Fruit fly (Drosophila melanogaster) whole organism, embryonic: ENCODE results near the gene CG10063.

Source experiments
- CG10959 ChIP-seq: fragments of 200-800 bp; sonication (Bioruptor generic); IDR thresholded peaks from 2 replicates; pipeline ENCODE4 v1.3.6; 2022; ENCODE audit warnings: missing biosample characterization, missing genetic modification characterization
- CG11504 ChIP-seq: fragments of 200-800 bp; sonication (Bioruptor generic); optimal IDR thresholded peaks from 3 replicates; lab custom pipeline; 2019; ENCODE audit warnings: missing biosample characterization, mild to moderate bottlenecking, missing genetic modification characterization, moderate library complexity
- CG12299 ChIP-seq: fragments of 200-800 bp; sonication (Bioruptor generic); optimal IDR thresholded peaks from 2 replicates; lab custom pipeline; 2018; ENCODE audit warnings: missing biosample characterization, mild to moderate bottlenecking, missing genetic modification characterization
- CG14441 ChIP-seq: fragments of 200-800 bp; sonication (Bioruptor generic); IDR thresholded peaks from 2 replicates; pipeline ENCODE4 v1.3.6; 2022; ENCODE audit warnings: missing biosample characterization, missing genetic modification characterization
- CG14710 ChIP-seq: fragments of 200-800 bp; sonication (Bioruptor generic); optimal IDR thresholded peaks from 3 replicates; lab custom pipeline; 2019; ENCODE audit warnings: missing biosample characterization, mild to moderate bottlenecking, missing genetic modification characterization, moderate library complexity
- CG15269 ChIP-seq: fragments of 200-800 bp; sonication (Bioruptor generic); optimal IDR thresholded peaks from 2 replicates; lab custom pipeline; 2018; ENCODE audit warnings: missing biosample characterization, mild to moderate bottlenecking, missing genetic modification characterization, moderate library complexity
- CG17829 ChIP-seq: fragments of 200-800 bp; optimal IDR thresholded peaks from 2 replicates; lab custom pipeline; 2019; ENCODE audit warnings: missing biosample characterization, mild to moderate bottlenecking, missing genetic modification characterization, moderate library complexity
- CG31441 ChIP-seq: fragments of 200-800 bp; sonication (Bioruptor generic); IDR thresholded peaks from 2 replicates; pipeline ENCODE4 v1.3.6; 2022; ENCODE audit warnings: missing biosample characterization, missing genetic modification characterization
- CG32767 ChIP-seq: fragments of 200-800 bp; sonication (Bioruptor generic); IDR thresholded peaks from 2 replicates; pipeline ENCODE4 v1.3.6; 2022; ENCODE audit warnings: missing biosample characterization, missing genetic modification characterization
- CG42726 ChIP-seq: fragments of 200-800 bp; sonication (Bioruptor generic); IDR thresholded peaks from 2 replicates; pipeline ENCODE4 v1.3.6; 2022; ENCODE audit warnings: missing biosample characterization, missing genetic modification characterization; ENCODE audit not compliant: partially characterized antibody
- CG6254 ChIP-seq: fragments of 200-800 bp; sonication (Bioruptor generic); optimal IDR thresholded peaks from 3 replicates; lab custom pipeline; 2017; ENCODE audit warnings: mild to moderate bottlenecking, missing biosample characterization, missing genetic modification reagents, missing genetic modification characterization
- CG6272 ChIP-seq: fragments of 200-800 bp; sonication (Bioruptor generic); IDR thresholded peaks from 2 replicates; pipeline ENCODE4 v1.3.6; 2022; ENCODE audit warnings: missing biosample characterization, missing genetic modification characterization
- CG7839 ChIP-seq: fragments of 200-800 bp; sonication (Bioruptor generic); optimal IDR thresholded peaks from 3 replicates; lab custom pipeline; 2018; ENCODE audit warnings: missing biosample characterization, mild to moderate bottlenecking, missing genetic modification characterization, moderate library complexity
- CG8765 ChIP-seq: fragments of 200-800 bp; sonication (Bioruptor generic); IDR thresholded peaks from 2 replicates; pipeline ENCODE4 v1.3.6; 2022; ENCODE audit warnings: missing biosample characterization, missing genetic modification characterization
- CG9437 ChIP-seq: fragments of 200-800 bp; sonication (Bioruptor generic); optimal IDR thresholded peaks from 2 replicates; lab custom pipeline; 2018; ENCODE audit warnings: missing biosample characterization, mild to moderate bottlenecking, missing genetic modification characterization
- CkIIα-i1 ChIP-seq: fragments of 200-800 bp; sonication (Bioruptor generic); IDR thresholded peaks from 2 replicates; pipeline ENCODE4 v1.3.6; 2022; ENCODE audit warnings: missing biosample characterization, missing genetic modification characterization
- Dbx ChIP-seq: fragments of 200-800 bp; sonication (Bioruptor generic); IDR thresholded peaks from 3 replicates; pipeline ENCODE4 v1.3.6; 2022; ENCODE audit warnings: missing biosample characterization, missing genetic modification characterization
- Dek ChIP-seq: fragments of 200-800 bp; sonication (Bioruptor generic); optimal IDR thresholded peaks from 3 replicates; lab custom pipeline; 2019; ENCODE audit warnings: missing biosample characterization, mild to moderate bottlenecking, missing genetic modification characterization, moderate library complexity
- Drgx ChIP-seq: fragments of 200-800 bp; sonication (Bioruptor generic); IDR thresholded peaks from 2 replicates; pipeline ENCODE4 v1.3.6; 2022; ENCODE audit warnings: missing biosample characterization, missing genetic modification characterization
- ERR ChIP-seq: fragments of 200-800 bp; sonication (Bioruptor generic); optimal IDR thresholded peaks from 2 replicates; lab custom pipeline; 2016; ENCODE audit warnings: missing biosample characterization, missing genetic modification characterization
- Fer1 ChIP-seq: fragments of 200-800 bp; sonication (Bioruptor generic); optimal IDR thresholded peaks from 2 replicates; lab custom pipeline; 2017; ENCODE audit warnings: missing biosample characterization, mild to moderate bottlenecking, missing genetic modification characterization
- H15 ChIP-seq: fragments of 200-800 bp; sonication (Bioruptor generic); IDR thresholded peaks from 3 replicates; pipeline ENCODE4 v1.3.6; 2022; ENCODE audit warnings: missing biosample characterization, missing genetic modification characterization
- Hmr ChIP-seq: fragments of 200-800 bp; sonication (Bioruptor generic); optimal IDR thresholded peaks from 3 replicates; lab custom pipeline; 2017; ENCODE audit warnings: mild to moderate bottlenecking, missing biosample characterization, missing genetic modification reagents, missing genetic modification characterization
- Hr51 ChIP-seq, 2 experiments: fragments of 200-800 bp; sonication (Bioruptor generic); optimal IDR thresholded peaks; 2 replicates in 1 of 2; 3 replicates in 1 of 2; lab custom pipeline; 2016 to 2018; ENCODE audit warnings: missing biosample characterization in 2 of 2, missing genetic modification characterization in 2 of 2, mild to moderate bottlenecking in 1 of 2, moderate library complexity in 1 of 2
- Kr ChIP-seq: fragments of 200-800 bp; sonication (Bioruptor generic); optimal IDR thresholded peaks from 2 replicates; lab custom pipeline; 2017; ENCODE audit warnings: missing biosample characterization, mild to moderate bottlenecking, missing genetic modification characterization
- Med ChIP-seq: fragments of 200-800 bp; sonication (Bioruptor generic); peaks from one replicate; lab custom pipeline; 2016; ENCODE audit warnings: missing biosample characterization, missing genetic modification characterization, mild to moderate bottlenecking, inconsistent platforms, moderate library complexity
- PHDP ChIP-seq: fragments of 200-800 bp; sonication (Bioruptor generic); optimal IDR thresholded peaks from 3 replicates; lab custom pipeline; 2018; ENCODE audit warnings: missing biosample characterization, mild to moderate bottlenecking, missing genetic modification characterization, moderate library complexity
- Sox102F ChIP-seq: fragments of 200-800 bp; sonication (Bioruptor generic); optimal IDR thresholded peaks from 2 replicates; lab custom pipeline; 2018; ENCODE audit warnings: missing biosample characterization, mild to moderate bottlenecking, missing genetic modification characterization, moderate library complexity
- TFAM ChIP-seq: fragments of 200-800 bp; sonication (Bioruptor generic); optimal IDR thresholded peaks from 2 replicates; lab custom pipeline; 2017; ENCODE audit warnings: missing biosample characterization, missing genetic modification characterization, inconsistent platforms
- amos ChIP-seq: fragments of 200-800 bp; sonication (Bioruptor generic); IDR thresholded peaks from 2 replicates; pipeline ENCODE4 v1.3.6; 2022; ENCODE audit warnings: missing biosample characterization, missing genetic modification characterization; ENCODE audit not compliant: partially characterized antibody
- bab2 ChIP-seq: fragments of 200-800 bp; sonication (Bioruptor generic); optimal IDR thresholded peaks from 2 replicates; lab custom pipeline; 2016; ENCODE audit warnings: missing biosample characterization, missing genetic modification characterization
- bbx ChIP-seq: fragments of 200-800 bp; sonication (Bioruptor generic); IDR thresholded peaks from 2 replicates; pipeline ENCODE4 v1.3.6; 2022; ENCODE audit warnings: missing biosample characterization, missing genetic modification characterization; ENCODE audit not compliant: partially characterized antibody
- bowl ChIP-seq: fragments of 200-800 bp; sonication (Bioruptor generic); IDR thresholded peaks from 2 replicates; pipeline ENCODE4 v1.3.6; 2022; ENCODE audit warnings: missing biosample characterization, missing genetic modification characterization
- cg ChIP-seq: fragments of 200-800 bp; sonication (Bioruptor generic); optimal IDR thresholded peaks from 3 replicates; lab custom pipeline; 2019; ENCODE audit warnings: missing biosample characterization, mild to moderate bottlenecking, missing genetic modification characterization, moderate library complexity
- dan ChIP-seq: fragments of 200-800 bp; sonication (Bioruptor generic); IDR thresholded peaks from 2 replicates; pipeline ENCODE4 v1.3.6; 2022; ENCODE audit warnings: missing biosample characterization, missing genetic modification characterization
- disco-r ChIP-seq: fragments of 200-800 bp; sonication (Bioruptor generic); optimal IDR thresholded peaks from 2 replicates; lab custom pipeline; 2016; ENCODE audit warnings: missing biosample characterization, missing genetic modification characterization
- dpn ChIP-seq, 2 experiments: fragments of 200-800 bp; sonication (Bioruptor generic); optimal IDR thresholded peaks; 3 replicates each; lab custom pipeline; 2016; ENCODE audit warnings: missing biosample characterization in 2 of 2, missing genetic modification characterization in 2 of 2
- dysf ChIP-seq: fragments of 200-800 bp; sonication (Bioruptor generic); IDR thresholded peaks from 3 replicates; pipeline ENCODE4 v1.3.6; 2022; ENCODE audit warnings: missing biosample characterization, missing genetic modification characterization
- esg ChIP-seq: fragments of 200-800 bp; sonication (Bioruptor generic); conservative IDR thresholded peaks from 2 replicates; pipeline ENCODE4 v1.3.6; 2022; ENCODE audit warnings: missing biosample characterization, missing genetic modification characterization
- gcm2 ChIP-seq: fragments of 200-800 bp; sonication (Bioruptor generic); optimal IDR thresholded peaks from 2 replicates; lab custom pipeline; 2016; ENCODE audit warnings: missing biosample characterization, missing genetic modification characterization
- gem ChIP-seq: fragments of 200-800 bp; sonication (Bioruptor generic); optimal IDR thresholded peaks from 2 replicates; lab custom pipeline; 2019; ENCODE audit warnings: missing biosample characterization, mild to moderate bottlenecking, missing genetic modification characterization, moderate library complexity
- grau ChIP-seq: fragments of 200-800 bp; optimal IDR thresholded peaks from 3 replicates; lab custom pipeline; 2019; ENCODE audit warnings: missing biosample characterization, mild to moderate bottlenecking, missing genetic modification characterization, moderate library complexity
- knrl ChIP-seq: fragments of 200-800 bp; sonication (Bioruptor generic); IDR thresholded peaks from 3 replicates; pipeline ENCODE4 v1.3.6; 2022; ENCODE audit warnings: missing biosample characterization, missing genetic modification characterization; ENCODE audit not compliant: partially characterized antibody
- lilli ChIP-seq: fragments of 200-800 bp; sonication (Bioruptor generic); optimal IDR thresholded peaks from 3 replicates; lab custom pipeline; 2016; ENCODE audit warnings: missing biosample characterization, missing genetic modification characterization
- row ChIP-seq: fragments of 200-800 bp; sonication (Bioruptor generic); IDR thresholded peaks from 3 replicates; pipeline ENCODE4 v1.3.6; 2022; ENCODE audit warnings: missing biosample characterization, missing genetic modification characterization
- scrt ChIP-seq: fragments of 200-800 bp; sonication (Bioruptor generic); optimal IDR thresholded peaks from 2 replicates; lab custom pipeline; 2018; ENCODE audit warnings: missing biosample characterization, mild to moderate bottlenecking, missing genetic modification characterization, moderate library complexity
- sr ChIP-seq: fragments of 200-800 bp; sonication (Bioruptor generic); IDR thresholded peaks from 3 replicates; pipeline ENCODE4 v1.3.6; 2022; ENCODE audit warnings: missing biosample characterization, missing genetic modification characterization
- tup ChIP-seq: fragments of 200-800 bp; sonication (Bioruptor generic); optimal IDR thresholded peaks from 2 replicates; lab custom pipeline; 2016; ENCODE audit warnings: missing biosample characterization, mild to moderate bottlenecking, missing genetic modification characterization, moderate library complexity
- zf30C ChIP-seq: fragments of 200-800 bp; sonication (Bioruptor generic); optimal IDR thresholded peaks from 3 replicates; lab custom pipeline; 2018; ENCODE audit warnings: missing biosample characterization, mild to moderate bottlenecking, missing genetic modification characterization

Gene CG10063

DNA sequence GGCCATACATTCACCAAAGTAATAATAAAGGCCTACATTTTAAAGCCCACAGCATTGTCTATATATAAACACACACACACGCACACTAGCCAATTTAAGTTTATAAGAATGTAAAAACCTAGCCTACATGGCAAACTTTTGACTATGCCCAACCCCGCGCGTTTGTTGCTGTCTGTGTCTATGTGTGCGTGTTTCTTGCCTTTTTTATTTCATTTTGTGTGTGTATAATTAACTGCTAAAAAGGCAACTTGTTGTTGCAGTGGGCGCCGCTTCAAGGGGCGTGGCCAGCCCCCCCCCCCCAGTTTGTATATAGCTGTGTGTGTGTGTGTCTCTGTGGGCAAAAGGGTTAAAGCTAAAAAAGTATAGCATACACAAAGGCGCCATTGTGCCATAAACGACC, 26.9 kb downstream of the CG10063 start:
- TF ChIP-seq Dek (tag; lab: Kevin White, UChicago): no peak
- TF ChIP-seq cg: peak; percentile 17
- TF ChIP-seq tup (GFP tag; lab: Kevin White, UChicago): no peak
- TF ChIP-seq Med (GFP tag; lab: Kevin White, UChicago): peak; percentile 59
- peak; percentile 20; the same call in 1 of the 2 replicates for TF ChIP-seq CG10959 (GFP tag; lab: Robert Waterston, UW)
- peak; percentile 56 for TF ChIP-seq scrt (GFP tag; lab: Kevin White, UChicago)
- no peak for TF ChIP-seq zf30C (GFP tag; lab: Kevin White, UChicago)
- peak; percentile 36 for TF ChIP-seq Kr (GFP tag; lab: Kevin White, UChicago)
- TF ChIP-seq dan (GFP tag; lab: Robert Waterston, UW): no peak
- TF ChIP-seq gcm2 (GFP tag; lab: Kevin White, UChicago): no peak
- no peak for TF ChIP-seq bbx (GFP tag; lab: Robert Waterston, UW)
- no peak for TF ChIP-seq Dbx (GFP tag; lab: Robert Waterston, UW)
- no peak for TF ChIP-seq CG14710 (tag; lab: Kevin White, UChicago)
- no peak for TF ChIP-seq CG14441 (GFP tag; lab: Robert Waterston, UW)
- no peak for TF ChIP-seq CG6272 (GFP tag; lab: Robert Waterston, UW)

DNA sequence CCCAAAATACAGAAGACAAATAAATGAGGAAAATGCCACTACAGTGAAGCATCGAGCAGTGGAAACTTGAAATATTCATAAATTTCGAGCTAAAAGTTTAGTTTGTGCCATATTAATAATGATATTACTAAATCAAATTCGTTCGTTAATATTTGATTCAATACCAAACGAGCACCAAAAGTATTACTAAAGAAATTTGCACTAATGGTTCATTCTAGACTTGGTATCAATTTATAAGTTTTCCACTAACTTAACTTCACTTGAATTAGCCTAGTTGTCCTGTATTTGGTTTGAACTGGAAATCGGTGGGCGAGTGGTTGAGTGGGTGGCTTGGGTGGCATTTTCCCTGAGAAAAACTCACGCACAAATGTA, 28.3 kb downstream of the CG10063 start:
- TF ChIP-seq esg (GFP tag; lab: Robert Waterston, UW): no peak
- TF ChIP-seq sr: peak; percentile 80; the same call in 2 of the 3 replicates
- peak; percentile 4 for TF ChIP-seq CG17829
- peak; percentile 50 for TF ChIP-seq Sox102F (GFP tag; lab: Kevin White, UChicago)
- no peak for TF ChIP-seq CkIIα-i1 (GFP tag; lab: Robert Waterston, UW)
- peak; percentile 36; the same call in 1 of the 2 replicates for TF ChIP-seq CG31441 (GFP tag; lab: Robert Waterston, UW)
- TF ChIP-seq ERR (GFP tag; lab: Kevin White, UChicago): no peak
- TF ChIP-seq CG12299: peak; percentile 17
- peak; percentile 21 for TF ChIP-seq PHDP
- TF ChIP-seq amos (GFP tag; lab: Robert Waterston, UW): no peak
- TF ChIP-seq lilli (GFP tag; lab: Kevin White, UChicago): peak; percentile 16
- no peak for TF ChIP-seq H15 (GFP tag; lab: Robert Waterston, UW)
- peak; percentile 68 for TF ChIP-seq gem
- peak; percentile 26 for TF ChIP-seq CG11504 (tag; lab: Kevin White, UChicago)
- no peak for TF ChIP-seq bowl (GFP tag; lab: Robert Waterston, UW)
- peak in 1 of 2 experiments; percentile 40 for TF ChIP-seq Hr51 (GFP tag; optimal IDR thresholded peaks at IDR 0.05; lab: Kevin White, UChicago)
- no peak for TF ChIP-seq Drgx (GFP tag; lab: Robert Waterston, UW)
- no peak for TF ChIP-seq disco-r (GFP tag; lab: Kevin White, UChicago)
- no peak for TF ChIP-seq Fer1 (GFP tag; lab: Kevin White, UChicago)
- TF ChIP-seq Hmr (GFP tag; lab: Kevin White, UChicago): peak; percentile 9
- TF ChIP-seq bab2 (GFP tag; lab: Kevin White, UChicago): no peak
- TF ChIP-seq dysf (GFP tag; lab: Robert Waterston, UW): peak; percentile 46; the same call in 1 of the 3 replicates
- 0 out of 2 replicates have a peak, but pooled peaks have one; percentile 10 for TF ChIP-seq CG32767 (GFP tag; lab: Robert Waterston, UW)
- TF ChIP-seq row (GFP tag; lab: Robert Waterston, UW): peak; percentile 39; the same call in 2 of the 3 replicates
- peak in 1 of 2 experiments; percentile 11 for TF ChIP-seq dpn (GFP tag; optimal IDR thresholded peaks at IDR 0.05; lab: Kevin White, UChicago)
- TF ChIP-seq CG8765: no peak
- no peak for TF ChIP-seq CG42726 (GFP tag; lab: Robert Waterston, UW)
- TF ChIP-seq TFAM (GFP tag; lab: Kevin White, UChicago): no peak
- TF ChIP-seq knrl (GFP tag; lab: Robert Waterston, UW): no peak
- TF ChIP-seq CG6254 (GFP tag; lab: Kevin White, UChicago): no peak
- peak; percentile 6 for TF ChIP-seq CG7839
- peak; percentile 20 for TF ChIP-seq CG9437 (GFP tag; lab: Kevin White, UChicago)
- peak; percentile 85 for TF ChIP-seq grau
- peak; percentile 34 for TF ChIP-seq CG15269 (tag; lab: Kevin White, UChicago)
